Worm (Caenorhabditis elegans): Measurements from ENCODE around the gene cest-7.

Gene cest-7

ce11 chrX:12235388-12235787 lies 5.6 kb downstream of the cest-7 start, which contains the start of gene C23H4.6:
Gene C23H4.6, plus strand, starts transcription at chrX:12235606.
- TF ChIP-seq drap-1 (GFP tag; optimal IDR thresholded peaks at IDR 0.05) (no peak), nhr-2 (tag; optimal IDR thresholded peaks at IDR 0.05) (no peak), tbx-8 (GFP tag; optimal IDR thresholded peaks at IDR 0.05) (no peak)

- no peak for TF ChIP-seq unc-120 (tag; optimal IDR thresholded peaks at IDR 0.05; ENCODE audit: poor library complexity, severe bottlenecking)
- no peak for TF ChIP-seq hlh-1 (tag; optimal IDR thresholded peaks at IDR 0.05)
- TF ChIP-seq bed-3 (GFP tag; optimal IDR thresholded peaks at IDR 0.05): no peak
- no peak for TF ChIP-seq nhr-28 (tag; optimal IDR thresholded peaks at IDR 0.05)
- TF ChIP-seq ceh-83 (GFP tag; optimal IDR thresholded peaks at IDR 0.05): no peak
- TF ChIP-seq cnd-1 (tag; optimal IDR thresholded peaks at IDR 0.05): no peak
- no peak for TF ChIP-seq tbx-8 (GFP tag; optimal IDR thresholded peaks at IDR 0.05)
- no peak for TF ChIP-seq unc-39 (tag; optimal IDR thresholded peaks at IDR 0.05)
- TF ChIP-seq elt-1 (tag; optimal IDR thresholded peaks at IDR 0.05; ENCODE audit: borderline replicate concordance, insufficient read depth): no peak
- no peak for TF ChIP-seq lin-32 (GFP tag; optimal IDR thresholded peaks at IDR 0.05)
- TF ChIP-seq drap-1 (GFP tag; optimal IDR thresholded peaks at IDR 0.05): no peak
- TF ChIP-seq zip-8 (tag; optimal IDR thresholded peaks at IDR 0.05): no peak
- no peak for TF ChIP-seq ham-2 (GFP tag; optimal IDR thresholded peaks at IDR 0.05)
- no peak for TF ChIP-seq mep-1 (tag; optimal IDR thresholded peaks at IDR 0.05)
- TF ChIP-seq blmp-1 (tag; optimal IDR thresholded peaks at IDR 0.05): no peak
- no peak for TF ChIP-seq ceh-43 (GFP tag; optimal IDR thresholded peaks at IDR 0.05)
- TF ChIP-seq flh-1 (GFP tag; optimal IDR thresholded peaks at IDR 0.05): no peak
- no peak for TF ChIP-seq nhr-237 (tag; optimal IDR thresholded peaks at IDR 0.05)
- no peak for TF ChIP-seq pha-4 (tag; optimal IDR thresholded peaks at IDR 0.05)
Observed at ce11 chrX:12241457-12241856, 11.7 kb downstream of the cest-7 start, which contains the start of gene cest-3. Gene cest-3, plus strand, starts transcription at chrX:12241646.

ce11 chrX:12242902-12243301 lies 13.2 kb downstream of the cest-7 start:
- no peak for TF ChIP-seq lin-32 (GFP tag; optimal IDR thresholded peaks at IDR 0.05)
- TF ChIP-seq mep-1 (tag; optimal IDR thresholded peaks at IDR 0.05): no peak
- no peak for TF ChIP-seq cnd-1 (tag; optimal IDR thresholded peaks at IDR 0.05)
- TF ChIP-seq ceh-83 (GFP tag; optimal IDR thresholded peaks at IDR 0.05): no peak
- TF ChIP-seq lsy-2 (tag; optimal IDR thresholded peaks at IDR 0.05): no peak
- no peak for TF ChIP-seq mls-2 (tag; optimal IDR thresholded peaks at IDR 0.05)
- no peak for TF ChIP-seq tbx-8 (GFP tag; optimal IDR thresholded peaks at IDR 0.05)
- no peak for TF ChIP-seq ztf-11 (tag; optimal IDR thresholded peaks at IDR 0.05)
- no peak for TF ChIP-seq elt-1 (tag; optimal IDR thresholded peaks at IDR 0.05; ENCODE audit: borderline replicate concordance, insufficient read depth)
- TF ChIP-seq blmp-1 (tag; optimal IDR thresholded peaks at IDR 0.05): no peak
- TF ChIP-seq ces-1 (GFP tag; optimal IDR thresholded peaks at IDR 0.05): no peak
- no peak for TF ChIP-seq ceh-43 (GFP tag; optimal IDR thresholded peaks at IDR 0.05)
- TF ChIP-seq nhr-76 (tag; optimal IDR thresholded peaks at IDR 0.05): no peak
- TF ChIP-seq hlh-1 (tag; optimal IDR thresholded peaks at IDR 0.05): no peak
- TF ChIP-seq elt-3 (tag; optimal IDR thresholded peaks at IDR 0.05): no peak

- no peak for TF ChIP-seq nhr-76 (tag; optimal IDR thresholded peaks at IDR 0.05)
- peak; percentile 22 for TF ChIP-seq unc-62 (GFP tag; optimal IDR thresholded peaks at IDR 0.05)
- no peak for TF ChIP-seq lin-13 (tag; optimal IDR thresholded peaks at IDR 0.05)
- TF ChIP-seq hlh-1 (tag; optimal IDR thresholded peaks at IDR 0.05): peak; percentile 91
- no peak for TF ChIP-seq blmp-1 (tag; optimal IDR thresholded peaks at IDR 0.05)
Observed at ce11 chrX:12248140-12248539, 18.4 kb downstream of the cest-7 start.

ce11 chrX:12252189-12252588 lies 22.4 kb downstream of the cest-7 start:
- peak; percentile 80 for TF ChIP-seq ces-1 (GFP tag; optimal IDR thresholded peaks at IDR 0.05)
- no peak for TF ChIP-seq sptf-1 (tag; optimal IDR thresholded peaks at IDR 0.05)

- no peak for TF ChIP-seq nhr-76 (tag; optimal IDR thresholded peaks at IDR 0.05)
- no peak for TF ChIP-seq elt-3 (tag; optimal IDR thresholded peaks at IDR 0.05)
- TF ChIP-seq lin-32 (GFP tag; optimal IDR thresholded peaks at IDR 0.05): no peak
- TF ChIP-seq nhr-12 (tag; optimal IDR thresholded peaks at IDR 0.05): no peak
Observed at ce11 chrX:12256594-12257048, 26.9 kb downstream of the cest-7 start, which contains the start of gene E01G6.2. Gene E01G6.2, plus strand, starts transcription at chrX:12256644.

All from whole organism, mixed stage, embryonic.